Worm (Caenorhabditis elegans) whole organism, mixed stage, embryonic: ENCODE data around the gene F57B1.9.

ENCODE experiments used
- M03D4.4 ChIP-seq: sonication (generic microtip); optimal IDR thresholded peaks from 2 replicates; lab custom pipeline; 2017; ENCODE audit warnings: mild to moderate bottlenecking, missing genetic modification characterization, missing compliant biosample characterization
- blmp-1 ChIP-seq: fragments of 150-350 bp; optimal IDR thresholded peaks from 2 replicates; lab custom pipeline; 2014; ENCODE audit warnings: missing biosample characterization, missing genetic modification characterization
- ces-1 ChIP-seq: fragments of 150-350 bp; optimal IDR thresholded peaks from 2 replicates; lab custom pipeline; 2014; ENCODE audit warnings: missing biosample characterization, missing genetic modification reagents, missing genetic modification characterization
- elt-1 ChIP-seq: sonication (generic microtip); optimal IDR thresholded peaks from 2 replicates; lab custom pipeline; 2017; ENCODE audit warnings: missing genetic modification characterization, mild to moderate bottlenecking, missing compliant biosample characterization, antibody characterized with exemption, moderate library complexity, borderline replicate concordance; ENCODE audit not compliant: insufficient read depth
- lsy-2 ChIP-seq: fragments of 150-350 bp; optimal IDR thresholded peaks from 2 replicates; lab custom pipeline; 2014; ENCODE audit warnings: missing biosample characterization, missing genetic modification characterization
- mab-5 ChIP-seq: fragments of 150-350 bp; optimal IDR thresholded peaks from 2 replicates; lab custom pipeline; 2014; ENCODE audit warnings: missing biosample characterization, missing genetic modification characterization
- mep-1 ChIP-seq: fragments of 150-350 bp; optimal IDR thresholded peaks from 2 replicates; lab custom pipeline; 2017; ENCODE audit warnings: missing biosample characterization, missing genetic modification reagents, missing genetic modification characterization, inconsistent platforms
- nhr-2 ChIP-seq: fragments of 150-350 bp; optimal IDR thresholded peaks from 2 replicates; lab custom pipeline; 2014; ENCODE audit warnings: missing biosample characterization, missing genetic modification characterization
- nhr-28 ChIP-seq: fragments of 150-350 bp; optimal IDR thresholded peaks from 2 replicates; lab custom pipeline; 2014; ENCODE audit warnings: missing biosample characterization, missing genetic modification characterization
- pha-4 ChIP-seq: fragments of 150-350 bp; optimal IDR thresholded peaks from 2 replicates; lab custom pipeline; 2018; ENCODE audit warnings: missing biosample characterization, missing genetic modification reagents, missing genetic modification characterization
- sptf-1 ChIP-seq: sonication (generic microtip); optimal IDR thresholded peaks from 2 replicates; lab custom pipeline; 2017; ENCODE audit warnings: mild to moderate bottlenecking, missing genetic modification characterization, moderate library complexity, missing compliant biosample characterization
- unc-39 ChIP-seq: fragments of 150-350 bp; optimal IDR thresholded peaks from 2 replicates; lab custom pipeline; 2014; ENCODE audit warnings: missing biosample characterization, missing genetic modification characterization
- ztf-11 ChIP-seq: fragments of 150-350 bp; optimal IDR thresholded peaks from 2 replicates; lab custom pipeline; 2014; ENCODE audit warnings: missing biosample characterization, missing genetic modification characterization

DNA sequence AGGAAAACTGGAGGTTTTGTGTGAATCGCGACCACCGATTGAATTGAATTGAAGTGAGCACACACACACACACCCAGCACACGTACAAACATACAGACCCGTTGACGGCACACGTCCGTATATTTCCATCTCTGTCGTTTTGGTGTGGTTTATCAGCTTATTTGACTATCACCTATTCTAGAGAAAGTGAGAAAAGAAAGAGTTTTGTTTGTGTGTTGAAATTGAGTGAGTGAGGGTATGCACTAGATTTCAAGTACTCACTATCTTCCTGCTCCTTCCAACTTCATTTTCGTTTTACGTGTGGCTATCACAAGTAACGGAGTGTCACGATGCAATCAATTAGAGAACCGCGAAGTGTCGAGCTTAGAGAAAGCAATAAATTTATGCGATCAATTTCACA, 33.9 kb downstream of the F57B1.9 start:
- TF ChIP-seq unc-39 (tag; lab: Kevin White, UChicago) = no peak
- TF ChIP-seq ces-1 = no peak
- no peak for TF ChIP-seq blmp-1
- no peak for TF ChIP-seq pha-4 (tag; lab: Kevin White, UChicago)
- TF ChIP-seq ztf-11 (tag; lab: Kevin White, UChicago) = no peak
- TF ChIP-seq elt-1 (tag; lab: Kevin White, UChicago) = no peak
- TF ChIP-seq mep-1 = no peak
- TF ChIP-seq mab-5 (tag; lab: Kevin White, UChicago) = no peak
- TF ChIP-seq lsy-2 (tag; lab: Kevin White, UChicago) = no peak
- no peak for TF ChIP-seq sptf-1 (tag; lab: Kevin White, UChicago)
- TF ChIP-seq nhr-2 (tag; lab: Kevin White, UChicago) = no peak
- TF ChIP-seq M03D4.4 = no peak
- TF ChIP-seq nhr-28 (tag; lab: Kevin White, UChicago) = no peak
